4 fruit fly cellular contexts compared by ENCODE assay signal in genomic region chrX:8490291-8490975, dm6.
A peak's percentile ranks its signal among the peaks of the same experiment; 100 is the strongest.
TF ChIP-seq lines count a peak whose summit lies in the region.

No protein-coding gene starts in this region.

- TF ChIP-seq CTCF in whole organism, embryonic (GFP tag; optimal IDR thresholded peaks at IDR 0.05; lab: Kevin White, UChicago) = no peak

TF ChIP-seq in whole organism, adult, 20 proteins besides CTCF, POLR2A, EP300 and RAD21:
- peak; percentile 91 for TF ChIP-seq pad (GFP tag; optimal IDR thresholded peaks at IDR 0.05; lab: Kevin White, UChicago)
- no peak for TF ChIP-seq CG7045 (GFP tag; optimal IDR thresholded peaks at IDR 0.05; lab: Kevin White, UChicago)
- no peak for TF ChIP-seq CG12768 (GFP tag; optimal IDR thresholded peaks at IDR 0.05; lab: Kevin White, UChicago)
- TF ChIP-seq bab1 (GFP tag; optimal IDR thresholded peaks at IDR 0.05; lab: Kevin White, UChicago) = no peak
- TF ChIP-seq cic (GFP tag; optimal IDR thresholded peaks at IDR 0.05; lab: Kevin White, UChicago) = no peak
- TF ChIP-seq tj (GFP tag; optimal IDR thresholded peaks at IDR 0.05; lab: Kevin White, UChicago) = no peak
- TF ChIP-seq CG7101 (tag; optimal IDR thresholded peaks at IDR 0.05; lab: Kevin White, UChicago) = no peak
- no peak for TF ChIP-seq cnc (optimal IDR thresholded peaks at IDR 0.05; lab: Kevin White, UChicago)
- TF ChIP-seq ovo (GFP tag; optimal IDR thresholded peaks at IDR 0.05; lab: Kevin White, UChicago) = peak; percentile 96
- TF ChIP-seq toe (GFP tag; optimal IDR thresholded peaks at IDR 0.05; lab: Kevin White, UChicago) = no peak
- TF ChIP-seq CG33017 (tag; optimal IDR thresholded peaks at IDR 0.05; lab: Kevin White, UChicago) = no peak
- TF ChIP-seq CG5204 (GFP tag; optimal IDR thresholded peaks at IDR 0.05; lab: Kevin White, UChicago) = no peak
- peak; percentile 5 for TF ChIP-seq kay (GFP tag; lab: Kevin White, UChicago; ENCODE audit: borderline replicate concordance)
- TF ChIP-seq CG11617 (GFP tag; optimal IDR thresholded peaks at IDR 0.05; lab: Kevin White, UChicago) = no peak
- peak; percentile 49 for TF ChIP-seq Mnt (GFP tag; optimal IDR thresholded peaks at IDR 0.05; lab: Kevin White, UChicago)

TF ChIP-seq in whole organism, embryonic, 481 proteins besides CTCF, POLR2A, EP300 and RAD21 (continues in another document):
- TF ChIP-seq CG6175 (GFP tag; IDR thresholded peaks at IDR 0.05; lab: Robert Waterston, UW) (no peak), ap (GFP tag; IDR thresholded peaks at IDR 0.05; lab: Robert Waterston, UW) (no peak), CG10979 (tag; optimal IDR thresholded peaks at IDR 0.05; lab: Kevin White, UChicago) (no peak), cato (GFP tag; optimal IDR thresholded peaks at IDR 0.05; lab: Kevin White, UChicago; ENCODE audit: borderline replicate concordance) (no peak), zen2 (GFP tag; IDR thresholded peaks at IDR 0.05; lab: Robert Waterston, UW; ENCODE audit: partially characterized antibody) (no peak), Hr39 (optimal IDR thresholded peaks at IDR 0.05; lab: Kevin White, UChicago) (no peak), CG42726 (GFP tag; IDR thresholded peaks at IDR 0.05; lab: Robert Waterston, UW; ENCODE audit: partially characterized antibody) (no peak), grau (tag; optimal IDR thresholded peaks at IDR 0.05; lab: Kevin White, UChicago) (no peak), nerfin-1 (tag; optimal IDR thresholded peaks at IDR 0.05; lab: Kevin White, UChicago) (peak; percentile 1), CG7928 (GFP tag; optimal IDR thresholded peaks at IDR 0.05; lab: Kevin White, UChicago) (no peak), ab (GFP tag; optimal IDR thresholded peaks at IDR 0.05; lab: Kevin White, UChicago) (no peak), mirr (GFP tag; optimal IDR thresholded peaks at IDR 0.05; lab: Kevin White, UChicago) (peak; percentile 48), twi (tag; optimal IDR thresholded peaks at IDR 0.05; lab: Kevin White, UChicago) (no peak), yki (optimal IDR thresholded peaks at IDR 0.05; lab: Kevin White, UChicago) (no peak), Atf-2 (GFP tag; optimal IDR thresholded peaks at IDR 0.05; lab: Kevin White, UChicago) (no peak), Fer3 (tag; optimal IDR thresholded peaks at IDR 0.05; lab: Kevin White, UChicago) (no peak), Scr (GFP tag; IDR thresholded peaks at IDR 0.05; lab: Robert Waterston, UW; ENCODE audit: partially characterized antibody) (no peak), onecut (GFP tag; IDR thresholded peaks at IDR 0.05; lab: Robert Waterston, UW) (peak; percentile 99), HLH3B (GFP tag; IDR thresholded peaks at IDR 0.05; lab: Robert Waterston, UW) (no peak), Med (GFP tag; lab: Kevin White, UChicago) (peak; percentile 33), CG34224 (GFP tag; IDR thresholded peaks at IDR 0.05; lab: Robert Waterston, UW; ENCODE audit: partially characterized antibody) (no peak), fu2 (GFP tag; optimal IDR thresholded peaks at IDR 0.05; lab: Kevin White, UChicago) (no peak), CG7357 (GFP tag; IDR thresholded peaks at IDR 0.05; lab: Robert Waterston, UW) (no peak), klu (GFP tag; IDR thresholded peaks at IDR 0.05; lab: Robert Waterston, UW) (no peak), Hmr (GFP tag; optimal IDR thresholded peaks at IDR 0.05; lab: Kevin White, UChicago) (no peak), NC2α (GFP tag; optimal IDR thresholded peaks at IDR 0.05; lab: Kevin White, UChicago) (no peak), cwo (GFP tag; optimal IDR thresholded peaks at IDR 0.05; lab: Kevin White, UChicago) (peak; percentile 77)

TF ChIP-seq in whole organism, prepupa, 60 proteins besides CTCF, POLR2A, EP300 and RAD21:
- TF ChIP-seq Eip78C (GFP tag; lab: Kevin White, UChicago) = peak; percentile 47
- no peak for TF ChIP-seq CG8119 (GFP tag; IDR thresholded peaks at IDR 0.05; lab: Robert Waterston, UW)
- peak; percentile 3 for TF ChIP-seq vri (GFP tag; optimal IDR thresholded peaks at IDR 0.05; lab: Kevin White, UChicago)
- no peak for TF ChIP-seq esn (GFP tag; optimal IDR thresholded peaks at IDR 0.05; lab: Kevin White, UChicago)

TF ChIP-seq in whole organism, pupa, 21 proteins besides CTCF, POLR2A, EP300 and RAD21:
- TF ChIP-seq CG17806 (tag; optimal IDR thresholded peaks at IDR 0.05; lab: Kevin White, UChicago) (no peak), D1 (tag; optimal IDR thresholded peaks at IDR 0.05; lab: Kevin White, UChicago) (no peak), gl (tag; optimal IDR thresholded peaks at IDR 0.05; lab: Kevin White, UChicago) (no peak), EcR (GFP tag; optimal IDR thresholded peaks at IDR 0.05; lab: Kevin White, UChicago) (peak; percentile 52)
